Worm (Caenorhabditis elegans) whole organism, L1 larva: ENCODE data around the gene ced-2.
A peak's percentile ranks its signal among the peaks of the same experiment; 100 is the strongest.

Experiments used
- aha-1 ChIP-seq: fragments of 150-350 bp; optimal IDR thresholded peaks from 2 replicates; lab custom pipeline; 2014; ENCODE audit warnings: missing biosample characterization, missing genetic modification characterization
- aly-2 ChIP-seq: fragments of 150-350 bp; optimal IDR thresholded peaks from 2 replicates; lab custom pipeline; 2014; ENCODE audit warnings: missing biosample characterization, missing genetic modification characterization
- ama-1 ChIP-seq: fragments of 150-350 bp; optimal IDR thresholded peaks from 2 replicates; lab custom pipeline; 2014
- blmp-1 ChIP-seq: fragments of 150-350 bp; optimal IDR thresholded peaks from 2 replicates; lab custom pipeline; 2014; ENCODE audit warnings: missing biosample characterization, missing genetic modification characterization
- ceh-8 ChIP-seq: fragments of 200-800 bp; sonication (Bioruptor generic); optimal IDR thresholded peaks from 2 replicates; lab custom pipeline; 2018; ENCODE audit warnings: mild to moderate bottlenecking, missing genetic modification characterization, moderate library complexity, missing compliant biosample characterization
- ceh-82 ChIP-seq, 3 experiments: fragments of 150-350 bp in 1 of 3; sonication (generic microtip) in 2 of 3; optimal IDR thresholded peaks; 2 replicates each; lab custom pipeline; 2014 to 2017; ENCODE audit warnings: missing biosample characterization in 3 of 3, missing genetic modification characterization in 3 of 3
- ceh-88 ChIP-seq: fragments of 200-800 bp; sonication (Bioruptor generic); IDR thresholded peaks from 2 replicates; pipeline ENCODE4 v1.3.6; 2022; ENCODE audit warnings: missing genetic modification characterization, missing compliant biosample characterization
- ceh-90 ChIP-seq: sonication (generic microtip); optimal IDR thresholded peaks from 2 replicates; lab custom pipeline; 2016; ENCODE audit warnings: missing genetic modification characterization, missing compliant biosample characterization
- ces-1 ChIP-seq: fragments of 150-350 bp; optimal IDR thresholded peaks from 2 replicates; lab custom pipeline; 2014; ENCODE audit warnings: missing biosample characterization, missing genetic modification reagents, missing genetic modification characterization
- dsc-1 ChIP-seq: sonication (generic microtip); optimal IDR thresholded peaks from 2 replicates; lab custom pipeline; 2016; ENCODE audit warnings: mild to moderate bottlenecking, missing genetic modification characterization, missing compliant biosample characterization
- efl-1 ChIP-seq, 4 experiments: fragments of 150-350 bp; optimal IDR thresholded peaks in 3 of 4; peaks in 1 of 4; 1 replicate in 1 of 4; 2 replicates in 3 of 4; lab custom pipeline; 2014; ENCODE audit warnings: missing biosample characterization in 2 of 4, missing genetic modification characterization in 2 of 4, missing genetic modification reagents in 2 of 4
- egl-27 ChIP-seq, 2 experiments: fragments of 150-350 bp in 1 of 2; sonication (generic microtip); optimal IDR thresholded peaks; 3 replicates each; lab custom pipeline; 2017 to 2018; ENCODE audit warnings: missing biosample characterization in 2 of 2, missing genetic modification characterization in 2 of 2, missing genetic modification reagents in 2 of 2
- elt-3 ChIP-seq, 6 experiments: fragments of 150-350 bp in 1 of 6; sonication (generic microtip); optimal IDR thresholded peaks; 2 replicates each; lab custom pipeline; 2017 to 2018; ENCODE audit warnings: missing biosample characterization in 6 of 6, missing genetic modification characterization in 6 of 6, inconsistent platforms in 1 of 6
- ets-5 ChIP-seq: fragments of 200-800 bp; sonication (Bioruptor generic); IDR thresholded peaks from 2 replicates; pipeline ENCODE4 v1.3.6; 2022; ENCODE audit warnings: missing genetic modification characterization, missing compliant biosample characterization
- fkh-4 ChIP-seq: sonication (generic microtip); optimal IDR thresholded peaks from 2 replicates; lab custom pipeline; 2016; ENCODE audit warnings: missing compliant biosample characterization, missing genetic modification characterization, borderline replicate concordance
- fos-1 ChIP-seq: fragments of 150-350 bp; optimal IDR thresholded peaks from 2 replicates; lab custom pipeline; 2014; ENCODE audit warnings: missing biosample characterization, missing genetic modification characterization
- hlh-4 ChIP-seq: sonication (generic microtip); optimal IDR thresholded peaks from 2 replicates; lab custom pipeline; 2016; ENCODE audit warnings: mild to moderate bottlenecking, missing genetic modification characterization, missing compliant biosample characterization
- irx-1 ChIP-seq: sonication (generic microtip); optimal IDR thresholded peaks from 2 replicates; lab custom pipeline; 2016; ENCODE audit warnings: missing genetic modification characterization, missing compliant biosample characterization
- isw-1 ChIP-seq: fragments of 200-800 bp; sonication (Bioruptor generic); IDR thresholded peaks from 2 replicates; pipeline ENCODE4 v1.3.6; 2022; ENCODE audit warnings: missing genetic modification characterization, missing compliant biosample characterization
- jun-1 ChIP-seq: fragments of 150-350 bp; optimal IDR thresholded peaks from 2 replicates; lab custom pipeline; 2014; ENCODE audit warnings: missing biosample characterization, missing genetic modification reagents, missing genetic modification characterization
- lin-13 ChIP-seq: fragments of 150-350 bp; optimal IDR thresholded peaks from 2 replicates; lab custom pipeline; 2014; ENCODE audit warnings: missing biosample characterization, missing genetic modification reagents, missing genetic modification characterization
- lin-15B ChIP-seq: fragments of 150-350 bp; sonication (generic microtip); optimal IDR thresholded peaks from 3 replicates; lab custom pipeline; 2014; ENCODE audit warnings: missing biosample characterization, missing genetic modification characterization
- lin-35 ChIP-seq, 2 experiments: fragments of 150-350 bp; optimal IDR thresholded peaks; 2 replicates each; lab custom pipeline; 2014; ENCODE audit warnings: missing biosample characterization in 2 of 2, missing genetic modification characterization in 2 of 2, missing genetic modification reagents in 2 of 2
- lir-3 ChIP-seq: sonication (generic microtip); optimal IDR thresholded peaks from 2 replicates; lab custom pipeline; 2016; ENCODE audit warnings: mild to moderate bottlenecking, missing genetic modification characterization, moderate library complexity, missing compliant biosample characterization; ENCODE audit not compliant: poor library complexity
- lsy-2 ChIP-seq, 2 experiments: fragments of 150-350 bp; optimal IDR thresholded peaks; 2 replicates each; lab custom pipeline; 2014; ENCODE audit warnings: missing biosample characterization in 2 of 2, missing genetic modification characterization in 2 of 2
- mdl-1 ChIP-seq, 2 experiments: fragments of 150-350 bp; optimal IDR thresholded peaks; 2 replicates each; lab custom pipeline; 2014 to 2017; ENCODE audit warnings: missing biosample characterization in 2 of 2, missing genetic modification characterization in 2 of 2, inconsistent platforms in 1 of 2
- mep-1 ChIP-seq: fragments of 150-350 bp; optimal IDR thresholded peaks from 2 replicates; lab custom pipeline; 2014; ENCODE audit warnings: missing biosample characterization, missing genetic modification characterization
- nhr-11 ChIP-seq: fragments of 150-350 bp; optimal IDR thresholded peaks from 2 replicates; lab custom pipeline; 2014; ENCODE audit warnings: missing biosample characterization, missing genetic modification characterization
- nhr-19 ChIP-seq: fragments of 200-800 bp; sonication (Bioruptor generic); conservative IDR thresholded peaks from 2 replicates; pipeline ENCODE4 v1.3.6; 2022; ENCODE audit warnings: missing genetic modification characterization, missing compliant biosample characterization
- nhr-20 ChIP-seq: sonication (generic microtip); optimal IDR thresholded peaks from 2 replicates; lab custom pipeline; 2016; ENCODE audit warnings: mild to moderate bottlenecking, missing genetic modification characterization, missing compliant biosample characterization
- nhr-47 ChIP-seq: sonication (generic microtip); optimal IDR thresholded peaks from 2 replicates; lab custom pipeline; 2016; ENCODE audit warnings: mild to moderate bottlenecking, missing genetic modification characterization, moderate library complexity, missing compliant biosample characterization
- nhr-71 ChIP-seq: sonication (generic microtip); optimal IDR thresholded peaks from 2 replicates; lab custom pipeline; 2016; ENCODE audit warnings: mild to moderate bottlenecking, missing genetic modification characterization, moderate library complexity, missing compliant biosample characterization
- nhr-84 ChIP-seq: sonication (generic microtip); optimal IDR thresholded peaks from 2 replicates; lab custom pipeline; 2017; ENCODE audit warnings: missing biosample characterization, missing genetic modification characterization
- nhr-85 ChIP-seq: sonication (generic microtip); peaks from one replicate; lab custom pipeline; 2016; ENCODE audit warnings: missing genetic modification characterization, inconsistent platforms, missing compliant biosample characterization
- pag-3 ChIP-seq: sonication (generic microtip); optimal IDR thresholded peaks from 2 replicates; lab custom pipeline; 2017; ENCODE audit warnings: missing genetic modification characterization, mild to moderate bottlenecking, missing compliant biosample characterization, antibody characterized with exemption, borderline replicate concordance; ENCODE audit not compliant: insufficient read depth
- skn-1 ChIP-seq: fragments of 150-350 bp; optimal IDR thresholded peaks from 2 replicates; lab custom pipeline; 2014; ENCODE audit warnings: missing biosample characterization, missing genetic modification characterization
- sptf-1 ChIP-seq: fragments of 150-350 bp; optimal IDR thresholded peaks from 2 replicates; lab custom pipeline; 2014; ENCODE audit warnings: missing biosample characterization, missing genetic modification characterization
- sup-37 ChIP-seq: fragments of 200-800 bp; sonication (Bioruptor generic); optimal IDR thresholded peaks from 2 replicates; lab custom pipeline; 2018; ENCODE audit warnings: mild to moderate bottlenecking, missing genetic modification characterization, missing compliant biosample characterization
- tbx-2 ChIP-seq: sonication (generic microtip); optimal IDR thresholded peaks from 2 replicates; lab custom pipeline; 2016; ENCODE audit warnings: missing genetic modification characterization, missing compliant biosample characterization
- unc-30 ChIP-seq: sonication (generic microtip); optimal IDR thresholded peaks from 2 replicates; lab custom pipeline; 2017; ENCODE audit warnings: missing biosample characterization, missing genetic modification characterization
- vab-15 ChIP-seq: sonication (generic microtip); optimal IDR thresholded peaks from 2 replicates; lab custom pipeline; 2017; ENCODE audit warnings: missing genotype, mild to moderate bottlenecking, missing genetic modification characterization, missing compliant biosample characterization
- xbp-1 ChIP-seq: sonication (generic microtip); optimal IDR thresholded peaks from 2 replicates; lab custom pipeline; 2016; ENCODE audit warnings: missing genetic modification characterization, missing compliant biosample characterization
- zag-1 ChIP-seq: fragments of 150-350 bp; optimal IDR thresholded peaks from 2 replicates; lab custom pipeline; 2014; ENCODE audit warnings: missing biosample characterization, missing genetic modification characterization
- zip-4 ChIP-seq: fragments of 200-800 bp; sonication (Bioruptor generic); optimal IDR thresholded peaks from 2 replicates; lab custom pipeline; 2018; ENCODE audit warnings: mild to moderate bottlenecking, missing genetic modification characterization, moderate library complexity, missing compliant biosample characterization
- ztf-4 ChIP-seq: fragments of 150-350 bp; optimal IDR thresholded peaks from 2 replicates; lab custom pipeline; 2014; ENCODE audit warnings: missing biosample characterization, missing genetic modification characterization

ced-2 gene

ce11 chrIV:1613592-1613991 lies 16.5 kb downstream of the ced-2 start, which contains the start of gene nhr-122 (continued):
- TF ChIP-seq efl-1 (optimal IDR thresholded peaks at IDR 0.05; lab: Kevin White, UChicago) (no peak), efl-1 (GFP tag; optimal IDR thresholded peaks at IDR 0.05 in 1 of 2; lab: Kevin White, UChicago) (peak in 1 of 2 experiments; percentile 51), nhr-47 (tag; lab: Kevin White, UChicago) (no peak), ztf-4 (tag; lab: Kevin White, UChicago) (no peak), isw-1 (GFP tag; lab: Robert Waterston, UW) (no peak)

- TF ChIP-seq tbx-2 (tag; lab: Kevin White, UChicago) (no peak), efl-1 (optimal IDR thresholded peaks at IDR 0.05; lab: Kevin White, UChicago) (no peak), efl-1 (GFP tag; optimal IDR thresholded peaks at IDR 0.05 in 1 of 2; lab: Kevin White, UChicago) (peak in 1 of 2 experiments; percentile 62), lin-15B (no peak), sup-37 (GFP tag; lab: Kevin White, UChicago) (no peak), blmp-1 (tag; lab: Kevin White, UChicago) (peak; percentile 57), nhr-20 (tag; lab: Kevin White, UChicago) (no peak), nhr-11 (tag; lab: Kevin White, UChicago) (no peak), xbp-1 (tag; lab: Kevin White, UChicago) (no peak), lin-35 (GFP tag; optimal IDR thresholded peaks at IDR 0.05; lab: Kevin White, UChicago) (peak in 1 of 2 experiments; percentile 33)
Measured at ce11 chrIV:1619519-1620311, 22.6 kb downstream of the ced-2 start, which contains the start of gene nhr-92. Gene nhr-92 (plus strand): TSS chrIV:1620094.

- TF ChIP-seq hlh-4 (tag; lab: Kevin White, UChicago): no peak
- TF ChIP-seq nhr-19: peak; percentile 81
- no peak for TF ChIP-seq ama-1
- TF ChIP-seq sptf-1 (tag; lab: Kevin White, UChicago): no peak
- peak in 2 of 6 experiments; percentile 17 to 28 for TF ChIP-seq elt-3 (tag; optimal IDR thresholded peaks at IDR 0.05; lab: Kevin White, UChicago)
- TF ChIP-seq isw-1 (GFP tag; lab: Robert Waterston, UW): no peak
- no peak for TF ChIP-seq ceh-88
- TF ChIP-seq skn-1 (tag; lab: Kevin White, UChicago): no peak
- no peak for TF ChIP-seq zag-1 (tag; lab: Kevin White, UChicago)
- TF ChIP-seq ceh-82 (tag; optimal IDR thresholded peaks at IDR 0.05; lab: Kevin White, UChicago): no peak
- TF ChIP-seq nhr-20 (tag; lab: Kevin White, UChicago): peak; percentile 84
- peak; percentile 36 for TF ChIP-seq blmp-1 (tag; lab: Kevin White, UChicago)
- no peak for TF ChIP-seq ces-1
- no peak for TF ChIP-seq ceh-90 (tag; lab: Kevin White, UChicago)
- TF ChIP-seq mep-1: peak; percentile 82
- no peak for TF ChIP-seq jun-1
- peak; percentile 98 for TF ChIP-seq nhr-85 (tag; lab: Kevin White, UChicago)
- TF ChIP-seq sup-37 (GFP tag; lab: Kevin White, UChicago): no peak
- TF ChIP-seq ceh-8 (GFP tag; lab: Kevin White, UChicago): no peak
- TF ChIP-seq zip-4 (GFP tag; lab: Kevin White, UChicago): no peak
- no peak for TF ChIP-seq fos-1
- no peak for TF ChIP-seq aha-1 (tag; lab: Kevin White, UChicago)
- peak; percentile 18 to 44 for TF ChIP-seq efl-1 (optimal IDR thresholded peaks at IDR 0.05; lab: Kevin White, UChicago)
- peak; percentile 21 to 83 for TF ChIP-seq efl-1 (GFP tag; optimal IDR thresholded peaks at IDR 0.05 in 1 of 2; lab: Kevin White, UChicago)
- peak; percentile 52 for TF ChIP-seq lir-3
- TF ChIP-seq fkh-4 (tag; lab: Kevin White, UChicago): no peak
- peak; percentile 64 for TF ChIP-seq irx-1 (tag; lab: Kevin White, UChicago)
- no peak for TF ChIP-seq nhr-84 (tag; lab: Kevin White, UChicago)
- TF ChIP-seq ets-5 (GFP tag; lab: Robert Waterston, UW): no peak
- TF ChIP-seq nhr-71 (tag; lab: Kevin White, UChicago): peak; percentile 89
- peak; percentile 10 for TF ChIP-seq lin-13 (GFP tag; lab: Kevin White, UChicago)
- TF ChIP-seq unc-30: no peak
- peak; percentile 88 for TF ChIP-seq vab-15 (tag; lab: Kevin White, UChicago)
- TF ChIP-seq aly-2: no peak
- peak; percentile 63 to 66 for TF ChIP-seq lsy-2 (tag; optimal IDR thresholded peaks at IDR 0.05; lab: Kevin White, UChicago)
- no peak for TF ChIP-seq egl-27 (tag; optimal IDR thresholded peaks at IDR 0.05; lab: Kevin White, UChicago)
- peak; percentile 58 for TF ChIP-seq nhr-47 (tag; lab: Kevin White, UChicago)
- TF ChIP-seq pag-3: peak; percentile 87
- no peak for TF ChIP-seq nhr-11 (tag; lab: Kevin White, UChicago)
- peak; percentile 56 for TF ChIP-seq dsc-1 (tag; lab: Kevin White, UChicago)
- peak in 1 of 2 experiments; percentile 66 for TF ChIP-seq mdl-1 (tag; optimal IDR thresholded peaks at IDR 0.05; lab: Kevin White, UChicago)
Measured at ce11 chrIV:1623712-1624111, 26.6 kb downstream of the ced-2 start, which contains the start of gene nhr-87. Gene nhr-87 (plus strand): TSS chrIV:1624029.
